Fruit fly (Drosophila melanogaster) whole organism, adult: ENCODE measurements around the gene CG13829.

Source experiments
- CG5204 ChIP-seq: fragments of 200-800 bp; sonication (Bioruptor generic); optimal IDR thresholded peaks from 2 replicates; lab custom pipeline; 2016; ENCODE audit warnings: missing biosample characterization, missing genetic modification characterization
- kay ChIP-seq: fragments of 200-800 bp; sonication (Bioruptor generic); peaks from one replicate; lab custom pipeline; 2016; ENCODE audit warnings: missing biosample characterization, missing genetic modification characterization, borderline replicate concordance

DNA sequence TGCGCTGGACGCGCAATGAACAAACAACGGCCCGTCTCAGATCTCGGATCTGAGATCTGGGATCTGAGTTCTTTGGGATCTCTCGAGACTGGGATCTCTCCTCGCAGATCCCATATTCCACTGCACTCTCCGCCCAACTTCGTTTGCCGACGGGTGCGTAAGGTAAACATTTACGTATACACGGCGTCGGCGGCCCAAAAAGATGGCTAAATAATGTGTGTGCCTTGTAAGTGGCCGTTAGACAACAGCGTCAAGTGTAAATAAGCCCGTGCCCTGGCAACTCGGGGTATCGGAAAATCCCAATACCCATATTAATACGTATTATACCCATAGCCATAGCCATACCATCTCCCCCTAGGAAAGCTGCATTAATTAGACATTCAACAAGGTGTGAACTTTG, 26.4 kb downstream of the CG13829 start:
- no peak for TF ChIP-seq kay
- TF ChIP-seq CG5204 (GFP tag; lab: Kevin White, UChicago) = no peak
